Worm (Caenorhabditis elegans) whole organism, young adult: ENCODE results near the gene acs-4.

Experiments
- K12H6.12 ChIP-seq: fragments of 200-800 bp; sonication (Bioruptor generic); optimal IDR thresholded peaks from 2 replicates; lab custom pipeline; 2018; ENCODE audit warnings: mild to moderate bottlenecking, missing genetic modification characterization, missing compliant biosample characterization
- hmg-1.2 ChIP-seq: fragments of 200-800 bp; sonication (Bioruptor generic); IDR thresholded peaks from 2 replicates; pipeline ENCODE4 v1.3.6; 2022; ENCODE audit warnings: missing genetic modification reagents, missing genetic modification characterization, missing compliant biosample characterization
- ztf-25 ChIP-seq: fragments of 200-800 bp; sonication (Bioruptor generic); IDR thresholded peaks from 2 replicates; pipeline ENCODE4 v1.3.6; 2022; ENCODE audit warnings: missing genetic modification reagents, missing genetic modification characterization, missing compliant biosample characterization

acs-4 gene

ce11 chrIII:7216924-7217521 lies 49.4 kb downstream of the acs-4 start:
- no peak for TF ChIP-seq ztf-25 (GFP tag; lab: Robert Waterston, UW)
- TF ChIP-seq K12H6.12 (tag; lab: Kevin White, UChicago) = peak; percentile 5
- peak; percentile 24; the same call in 1 of the 2 replicates for TF ChIP-seq hmg-1.2
